Fruit fly (Drosophila melanogaster): ENCODE results near the gene CIA30.

CIA30 gene

DNA sequence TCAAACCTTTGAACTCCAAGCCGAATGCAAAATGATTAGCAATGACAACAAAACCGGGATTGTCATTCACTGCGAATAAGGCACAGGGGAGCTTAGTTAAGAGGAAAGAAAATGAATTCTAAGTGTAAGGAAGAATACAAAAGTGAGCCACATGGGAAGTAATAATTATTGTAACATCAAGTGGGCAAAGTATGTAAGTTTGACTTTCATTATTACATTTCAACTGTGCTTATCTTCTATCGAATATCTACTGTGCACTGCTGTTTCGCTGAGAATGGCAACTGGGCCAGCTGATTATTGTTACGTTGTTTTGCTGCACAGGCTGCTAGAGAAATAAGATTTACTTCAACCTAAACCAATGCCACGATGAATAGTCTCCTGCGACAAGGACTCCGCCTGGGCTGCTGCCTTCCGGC is at the start of gene CIA30, which contains the start of gene CG7601:
Gene CIA30, plus strand, starts transcription at position 288 of the 416 bp plus-strand sequence.
Gene CG7601, minus strand, starts transcription at position 68 of the 416 bp plus-strand sequence.
- TF ChIP-seq kay (GFP tag; ENCODE audit: borderline replicate concordance), result no peak
- peak; percentile 92 for TF ChIP-seq pad (GFP tag; optimal IDR thresholded peaks at IDR 0.05)
- peak; percentile 98 for TF ChIP-seq bab1 (GFP tag; optimal IDR thresholded peaks at IDR 0.05)
- peak; percentile 92 for TF ChIP-seq cic (GFP tag; optimal IDR thresholded peaks at IDR 0.05)
- TF ChIP-seq tj (GFP tag; optimal IDR thresholded peaks at IDR 0.05), result peak; percentile 83
- TF ChIP-seq Mnt (GFP tag; optimal IDR thresholded peaks at IDR 0.05), result peak; percentile 96
- TF ChIP-seq toe (GFP tag; optimal IDR thresholded peaks at IDR 0.05), result peak; percentile 100
- TF ChIP-seq Hr96 (GFP tag; optimal IDR thresholded peaks at IDR 0.05), result peak; percentile 100
- TF ChIP-seq cnc (optimal IDR thresholded peaks at IDR 0.05), result no peak
- TF ChIP-seq CG11617 (GFP tag; optimal IDR thresholded peaks at IDR 0.05), result peak; percentile 96
- TF ChIP-seq CG5204 (GFP tag; optimal IDR thresholded peaks at IDR 0.05), result peak; percentile 98
- TF ChIP-seq ovo (GFP tag; optimal IDR thresholded peaks at IDR 0.05), result peak; percentile 90
- TF ChIP-seq CG33017 (tag; optimal IDR thresholded peaks at IDR 0.05), result peak; percentile 98
- TF ChIP-seq CG14711 (tag; optimal IDR thresholded peaks at IDR 0.05), result peak; percentile 95
- TF ChIP-seq CG12768 (GFP tag; optimal IDR thresholded peaks at IDR 0.05), result peak; percentile 99
- peak; percentile 99 for TF ChIP-seq CG7101 (tag; optimal IDR thresholded peaks at IDR 0.05)
- peak; percentile 99 for TF ChIP-seq CG1620 (GFP tag; optimal IDR thresholded peaks at IDR 0.05)
- peak; percentile 98 for TF ChIP-seq Crg-1 (GFP tag; optimal IDR thresholded peaks at IDR 0.05)
- peak; percentile 99 for TF ChIP-seq CG7045 (GFP tag; optimal IDR thresholded peaks at IDR 0.05)
- TF ChIP-seq Clk (GFP tag; optimal IDR thresholded peaks at IDR 0.05), result peak; percentile 97

- no peak for TF ChIP-seq tj (GFP tag; optimal IDR thresholded peaks at IDR 0.05)
- no peak for TF ChIP-seq Hr96 (GFP tag; optimal IDR thresholded peaks at IDR 0.05)
- TF ChIP-seq Crg-1 (GFP tag; optimal IDR thresholded peaks at IDR 0.05), result no peak
- TF ChIP-seq kay (GFP tag; ENCODE audit: borderline replicate concordance), result no peak
- TF ChIP-seq pad (GFP tag; optimal IDR thresholded peaks at IDR 0.05), result no peak
- TF ChIP-seq CG33017 (tag; optimal IDR thresholded peaks at IDR 0.05), result no peak
- no peak for TF ChIP-seq Mnt (GFP tag; optimal IDR thresholded peaks at IDR 0.05)
- TF ChIP-seq CG12768 (GFP tag; optimal IDR thresholded peaks at IDR 0.05), result no peak
- TF ChIP-seq CG5204 (GFP tag; optimal IDR thresholded peaks at IDR 0.05), result no peak
- no peak for TF ChIP-seq CG11617 (GFP tag; optimal IDR thresholded peaks at IDR 0.05)
- no peak for TF ChIP-seq CG1620 (GFP tag; optimal IDR thresholded peaks at IDR 0.05)
- TF ChIP-seq toe (GFP tag; optimal IDR thresholded peaks at IDR 0.05), result no peak
- TF ChIP-seq ovo (GFP tag; optimal IDR thresholded peaks at IDR 0.05), result no peak
- no peak for TF ChIP-seq cic (GFP tag; optimal IDR thresholded peaks at IDR 0.05)
These were observed 47.6 kb upstream of the CIA30 start, which contains the start of gene Obp99c for dm6 chr3R:29689211-29689610. TSS of gene Obp99c (minus strand) at chr3R:29689311.

DNA sequence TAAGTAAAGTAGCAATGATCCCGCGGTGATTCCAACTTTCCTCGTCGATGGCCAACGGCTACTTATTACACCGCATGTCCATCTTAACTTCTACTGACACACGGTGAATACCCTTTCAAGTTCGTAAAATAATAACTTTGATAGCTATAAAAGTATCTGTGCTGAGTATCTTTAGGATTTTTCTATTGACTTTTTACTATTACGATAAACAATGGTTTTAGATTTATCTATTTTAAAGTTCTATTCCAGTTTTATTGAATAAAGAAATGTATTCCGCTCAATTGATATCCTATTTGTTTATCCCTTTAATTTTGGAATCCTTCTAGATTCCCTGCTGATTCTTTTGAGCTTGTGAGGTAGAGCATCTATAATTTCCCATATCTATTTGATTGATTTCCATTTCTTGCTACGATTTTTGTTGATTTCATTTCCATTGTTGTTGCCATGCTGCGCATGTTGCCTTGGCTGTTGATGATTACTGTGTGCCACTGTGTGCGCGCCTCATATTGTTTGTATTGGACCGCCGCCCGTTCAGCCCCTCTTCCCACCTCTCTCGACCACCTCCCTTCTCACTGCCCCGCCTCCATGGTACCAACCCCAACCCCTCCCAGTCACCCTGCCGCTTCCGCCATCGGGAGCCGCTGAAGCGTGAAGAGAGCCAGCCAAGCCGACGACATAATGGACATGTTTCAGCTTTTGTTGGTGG is 46.8 kb upstream of the CIA30 start:
- TF ChIP-seq CG11617 (GFP tag; optimal IDR thresholded peaks at IDR 0.05), result no peak
- TF ChIP-seq Clk (GFP tag; optimal IDR thresholded peaks at IDR 0.05), result no peak
- no peak for TF ChIP-seq Mnt (GFP tag; optimal IDR thresholded peaks at IDR 0.05)
- TF ChIP-seq CG7045 (GFP tag; optimal IDR thresholded peaks at IDR 0.05), result no peak
- no peak for TF ChIP-seq toe (GFP tag; optimal IDR thresholded peaks at IDR 0.05)
- no peak for TF ChIP-seq kay (GFP tag; ENCODE audit: borderline replicate concordance)
- no peak for TF ChIP-seq CG14711 (tag; optimal IDR thresholded peaks at IDR 0.05)
- no peak for TF ChIP-seq ovo (GFP tag; optimal IDR thresholded peaks at IDR 0.05)

DNA sequence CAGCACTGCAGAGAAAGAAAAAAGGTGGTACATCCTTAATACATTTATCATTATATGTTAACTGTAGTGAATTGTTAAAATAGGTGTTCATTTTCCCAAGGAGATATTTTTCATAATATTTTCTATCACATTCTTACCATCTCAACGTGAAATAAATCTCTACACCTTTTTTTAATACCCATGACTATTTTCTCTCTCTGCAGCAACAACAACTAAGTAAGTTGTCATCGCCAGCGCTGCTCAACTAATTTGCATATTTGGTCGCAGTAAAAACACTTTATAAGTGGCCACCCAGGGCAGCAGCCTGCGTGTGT is 46.3 kb upstream of the CIA30 start:
- TF ChIP-seq CG11617 (GFP tag; optimal IDR thresholded peaks at IDR 0.05) (no peak), ovo (GFP tag; optimal IDR thresholded peaks at IDR 0.05) (no peak), CG7045 (GFP tag; optimal IDR thresholded peaks at IDR 0.05) (no peak), toe (GFP tag; optimal IDR thresholded peaks at IDR 0.05) (no peak), kay (GFP tag; ENCODE audit: borderline replicate concordance) (no peak), CG12768 (GFP tag; optimal IDR thresholded peaks at IDR 0.05) (no peak), bab1 (GFP tag; optimal IDR thresholded peaks at IDR 0.05) (no peak), Clk (GFP tag; optimal IDR thresholded peaks at IDR 0.05) (no peak), pad (GFP tag; optimal IDR thresholded peaks at IDR 0.05) (no peak)

DNA sequence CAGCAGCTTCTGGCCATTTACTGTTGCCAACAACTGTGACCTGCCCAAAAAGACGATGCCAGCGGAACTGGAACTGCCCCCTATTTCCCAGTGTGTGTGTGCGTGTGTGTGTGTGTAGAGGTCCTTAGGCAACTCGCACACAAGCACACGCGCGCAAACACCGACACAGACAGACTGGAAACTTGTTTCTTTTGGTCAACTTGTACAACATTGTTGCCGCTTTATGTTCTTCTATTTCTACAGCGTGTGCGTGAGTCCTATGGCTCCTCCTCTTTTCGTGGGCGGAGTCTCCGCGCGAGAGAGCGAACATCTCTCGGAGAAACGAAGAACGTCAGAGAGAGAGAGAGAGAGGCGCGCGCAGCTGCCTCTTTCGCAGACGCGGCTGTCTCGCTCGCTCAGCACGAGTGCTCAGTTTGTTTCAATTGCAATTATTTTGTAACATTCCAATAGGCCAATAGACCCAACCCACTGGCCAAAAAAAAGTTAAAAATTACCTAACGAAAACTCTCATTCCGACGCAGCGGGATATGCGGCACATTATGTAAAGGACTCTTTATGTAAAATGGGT is 45.7 kb upstream of the CIA30 start:
- TF ChIP-seq pad (GFP tag; optimal IDR thresholded peaks at IDR 0.05) (no peak), CG5204 (GFP tag; optimal IDR thresholded peaks at IDR 0.05) (no peak), Hr96 (GFP tag; optimal IDR thresholded peaks at IDR 0.05) (no peak), cic (GFP tag; optimal IDR thresholded peaks at IDR 0.05) (no peak)

- no peak for TF ChIP-seq CG11617 (GFP tag; optimal IDR thresholded peaks at IDR 0.05)
- no peak for TF ChIP-seq CG5204 (GFP tag; optimal IDR thresholded peaks at IDR 0.05)
- TF ChIP-seq tj (GFP tag; optimal IDR thresholded peaks at IDR 0.05), result no peak
- no peak for TF ChIP-seq Crg-1 (GFP tag; optimal IDR thresholded peaks at IDR 0.05)
- TF ChIP-seq CG7101 (tag; optimal IDR thresholded peaks at IDR 0.05), result no peak
- no peak for TF ChIP-seq Mnt (GFP tag; optimal IDR thresholded peaks at IDR 0.05)
- no peak for TF ChIP-seq toe (GFP tag; optimal IDR thresholded peaks at IDR 0.05)
- TF ChIP-seq CG14711 (tag; optimal IDR thresholded peaks at IDR 0.05), result no peak
- no peak for TF ChIP-seq pad (GFP tag; optimal IDR thresholded peaks at IDR 0.05)
- no peak for TF ChIP-seq Hr96 (GFP tag; optimal IDR thresholded peaks at IDR 0.05)
- no peak for TF ChIP-seq CG12768 (GFP tag; optimal IDR thresholded peaks at IDR 0.05)
- no peak for TF ChIP-seq CG33017 (tag; optimal IDR thresholded peaks at IDR 0.05)
These were observed 44.6 kb upstream of the CIA30 start, which contains the start of gene dmrt99B for dm6 chr3R:29692009-29692641. TSS of gene dmrt99B (plus strand) at chr3R:29692591.
